Fruit fly (Drosophila melanogaster): ENCODE results near the gene Acsf3.
A peak's percentile ranks its signal among the peaks of the same experiment; 100 is the strongest.

Acsf3 gene

dm6 chrX:7334801-7335176 lies 5.9 kb downstream of the Acsf3 start (continued):
- TF ChIP-seq BtbVII (GFP tag; optimal IDR thresholded peaks at IDR 0.05) (peak; percentile 74), CG2712 (tag; optimal IDR thresholded peaks at IDR 0.05) (peak; percentile 93), CG2202 (tag; optimal IDR thresholded peaks at IDR 0.05) (peak; percentile 66), hb (GFP tag; IDR thresholded peaks at IDR 0.05; ENCODE audit: partially characterized antibody) (no peak), CHES-1-like (GFP tag; optimal IDR thresholded peaks at IDR 0.05) (no peak), ac (GFP tag; optimal IDR thresholded peaks at IDR 0.05) (no peak), CG13894 (tag; optimal IDR thresholded peaks at IDR 0.05) (peak; percentile 58), CG4404 (GFP tag; IDR thresholded peaks at IDR 0.05) (peak; percentile 39; the same call in 1 of the 2 replicates), CG4617 (GFP tag; optimal IDR thresholded peaks at IDR 0.05; ENCODE audit: borderline replicate concordance) (peak; percentile 2), chif (GFP tag; optimal IDR thresholded peaks at IDR 0.05) (no peak), B-H1 (GFP tag; IDR thresholded peaks at IDR 0.05) (peak; percentile 33; the same call in 2 of the 3 replicates), tna (GFP tag; IDR thresholded peaks at IDR 0.05; ENCODE audit: partially characterized antibody) (no peak), chm (GFP tag; IDR thresholded peaks at IDR 0.05) (peak; percentile 48; the same call in 1 of the 2 replicates), lov (optimal IDR thresholded peaks at IDR 0.05) (no peak), lov (GFP tag; IDR thresholded peaks at IDR 0.05) (no peak), bab2 (GFP tag; optimal IDR thresholded peaks at IDR 0.05) (no peak), CG12769 (tag; optimal IDR thresholded peaks at IDR 0.05) (no peak), CG15011 (GFP tag; optimal IDR thresholded peaks at IDR 0.05) (peak; percentile 32), CG2129 (GFP tag; IDR thresholded peaks at IDR 0.05; ENCODE audit: partially characterized antibody) (no peak), Lim3 (GFP tag; IDR thresholded peaks at IDR 0.05) (no peak), luna (GFP tag; optimal IDR thresholded peaks at IDR 0.05) (no peak), CG12104 (GFP tag; optimal IDR thresholded peaks at IDR 0.05) (peak; percentile 58), Hmx (GFP tag; optimal IDR thresholded peaks at IDR 0.05) (no peak), Chrac-16 (GFP tag; optimal IDR thresholded peaks at IDR 0.05) (peak; percentile 37), CG17829 (tag; optimal IDR thresholded peaks at IDR 0.05) (peak; percentile 90), Xbp1 (GFP tag; optimal IDR thresholded peaks at IDR 0.05) (peak; percentile 62), CG11456 (GFP tag; IDR thresholded peaks at IDR 0.05) (peak; percentile 59; the same call in 1 of the 3 replicates), eyg (GFP tag; optimal IDR thresholded peaks at IDR 0.05) (no peak), CG11695 (GFP tag; IDR thresholded peaks at IDR 0.05) (peak; percentile 60; the same call in 2 of the 3 replicates), CG12236 (GFP tag; optimal IDR thresholded peaks at IDR 0.05) (no peak), CG3838 (GFP tag; optimal IDR thresholded peaks at IDR 0.05) (no peak), cad (GFP tag; optimal IDR thresholded peaks at IDR 0.05) (no peak), p53 (GFP tag; optimal IDR thresholded peaks at IDR 0.05) (no peak), ara (GFP tag; IDR thresholded peaks at IDR 0.05) (peak; percentile 31; the same call in 1 of the 2 replicates), MTF-1 (GFP tag; optimal IDR thresholded peaks at IDR 0.05; ENCODE audit: borderline replicate concordance) (peak; percentile 6), Doc2 (GFP tag; IDR thresholded peaks at IDR 0.05) (no peak), CG30403 (GFP tag; optimal IDR thresholded peaks at IDR 0.05) (peak; percentile 64), Oaz (GFP tag; IDR thresholded peaks at IDR 0.05) (peak; percentile 59), Poxn (GFP tag; IDR thresholded peaks at IDR 0.05) (0 out of 2 replicates have a peak, but pooled peaks have one; percentile 36), trem (tag; optimal IDR thresholded peaks at IDR 0.05) (peak; percentile 60), Pdp1 (GFP tag; optimal IDR thresholded peaks at IDR 0.05) (no peak), hth (optimal IDR thresholded peaks at IDR 0.05) (no peak), HLHmδ (GFP tag; optimal IDR thresholded peaks at IDR 0.05) (no peak), CG17912 (GFP tag; optimal IDR thresholded peaks at IDR 0.05) (no peak), Bteb2 (GFP tag; optimal IDR thresholded peaks at IDR 0.05) (no peak), CG7987 (GFP tag; optimal IDR thresholded peaks at IDR 0.05) (peak; percentile 11), CG15073 (GFP tag; optimal IDR thresholded peaks at IDR 0.05) (no peak), Tbp (GFP tag; optimal IDR thresholded peaks at IDR 0.05) (no peak), usp (GFP tag; optimal IDR thresholded peaks at IDR 0.05) (no peak), lmd (GFP tag; IDR thresholded peaks at IDR 0.05) (peak; percentile 73), ash1 (GFP tag; optimal IDR thresholded peaks at IDR 0.05) (no peak), CG18262 (tag; optimal IDR thresholded peaks at IDR 0.05) (peak; percentile 92)
